Worm (Caenorhabditis elegans): Measurements from ENCODE around the gene fat-7.

fat-7 gene

ce11 chrV:7118796-7119195 is 34.1 kb downstream of the fat-7 start, which contains the start of gene srx-33:
Gene srx-33 (minus strand): TSS chrV:7118896.
- TF ChIP-seq elt-3 (tag; optimal IDR thresholded peaks at IDR 0.05) = no peak
- no peak for TF ChIP-seq ceh-9 (tag; optimal IDR thresholded peaks at IDR 0.05)
- no peak for TF ChIP-seq mml-1 (tag; optimal IDR thresholded peaks at IDR 0.05)
- no peak for TF ChIP-seq elt-1 (tag; optimal IDR thresholded peaks at IDR 0.05)
- TF ChIP-seq nhr-237 (tag; optimal IDR thresholded peaks at IDR 0.05) = no peak
- no peak for TF ChIP-seq ceh-16 (tag; optimal IDR thresholded peaks at IDR 0.05)
- TF ChIP-seq pha-4 (tag; optimal IDR thresholded peaks at IDR 0.05) = no peak

ce11 chrV:7112223-7112622 is 40.7 kb downstream of the fat-7 start:
- no peak for TF ChIP-seq sea-2 (GFP tag; optimal IDR thresholded peaks at IDR 0.05)
- no peak for TF ChIP-seq aly-2 (tag; optimal IDR thresholded peaks at IDR 0.05)
- TF ChIP-seq pha-4 (tag; optimal IDR thresholded peaks at IDR 0.05) = no peak
- TF ChIP-seq ztf-11 (tag; optimal IDR thresholded peaks at IDR 0.05) = no peak
- TF ChIP-seq lsy-12 (tag; optimal IDR thresholded peaks at IDR 0.05) = no peak
- no peak for TF ChIP-seq ceh-16 (tag; optimal IDR thresholded peaks at IDR 0.05)
- no peak for TF ChIP-seq egl-5 (tag; optimal IDR thresholded peaks at IDR 0.05)
- no peak for TF ChIP-seq unc-62 (GFP tag; optimal IDR thresholded peaks at IDR 0.05)
- no peak for TF ChIP-seq egl-27 (tag; optimal IDR thresholded peaks at IDR 0.05)
- TF ChIP-seq mml-1 (tag; optimal IDR thresholded peaks at IDR 0.05) = no peak
- no peak for TF ChIP-seq tbx-2 (tag; optimal IDR thresholded peaks at IDR 0.05)
- no peak for TF ChIP-seq snpc-4 (tag; optimal IDR thresholded peaks at IDR 0.05)
- no peak for TF ChIP-seq R02D3.7 (tag; optimal IDR thresholded peaks at IDR 0.05)
- no peak for TF ChIP-seq nfya-1 (tag; optimal IDR thresholded peaks at IDR 0.05; ENCODE audit: insufficient read depth)
- TF ChIP-seq jun-1 (tag; optimal IDR thresholded peaks at IDR 0.05) = no peak
- no peak for TF ChIP-seq ZK546.5 (tag; optimal IDR thresholded peaks at IDR 0.05)

- TF ChIP-seq skn-1 (tag; optimal IDR thresholded peaks at IDR 0.05) = no peak
- no peak for TF ChIP-seq mdl-1 (tag; optimal IDR thresholded peaks at IDR 0.05)
- no peak for TF ChIP-seq egl-5 (tag; optimal IDR thresholded peaks at IDR 0.05)
- TF ChIP-seq fkh-10 (GFP tag; optimal IDR thresholded peaks at IDR 0.05) = peak; percentile 76
Observed at ce11 chrV:7111276-7111675, 41.7 kb downstream of the fat-7 start.

ce11 chrV:7110370-7110769 is 42.6 kb downstream of the fat-7 start:
- TF ChIP-seq fkh-10 (GFP tag; optimal IDR thresholded peaks at IDR 0.05) = peak; percentile 21
- no peak for TF ChIP-seq R02D3.7 (tag; optimal IDR thresholded peaks at IDR 0.05)

- TF ChIP-seq nhr-67 (tag; optimal IDR thresholded peaks at IDR 0.05) (no peak), unc-39 (tag; optimal IDR thresholded peaks at IDR 0.05) (no peak), mml-1 (tag; optimal IDR thresholded peaks at IDR 0.05) (no peak), nhr-28 (tag; optimal IDR thresholded peaks at IDR 0.05) (no peak), elt-1 (tag; optimal IDR thresholded peaks at IDR 0.05) (no peak), fkh-10 (GFP tag; optimal IDR thresholded peaks at IDR 0.05) (peak; percentile 54), nhr-25 (tag; optimal IDR thresholded peaks at IDR 0.05) (no peak)
Observed at ce11 chrV:7106499-7107152, 46.3 kb downstream of the fat-7 start.

- TF ChIP-seq skn-1 (tag; optimal IDR thresholded peaks at IDR 0.05) = no peak
- TF ChIP-seq egl-5 (tag; optimal IDR thresholded peaks at IDR 0.05) = no peak
- TF ChIP-seq ztf-11 (tag; optimal IDR thresholded peaks at IDR 0.05) = no peak
- no peak for TF ChIP-seq nhr-237 (tag; optimal IDR thresholded peaks at IDR 0.05)
- no peak for TF ChIP-seq nhr-43 (tag; optimal IDR thresholded peaks at IDR 0.05; ENCODE audit: poor library complexity, severe bottlenecking)
- no peak for TF ChIP-seq tbx-2 (tag; optimal IDR thresholded peaks at IDR 0.05)
- TF ChIP-seq egl-27 (tag; optimal IDR thresholded peaks at IDR 0.05) = no peak
- no peak for TF ChIP-seq lsy-12 (tag; optimal IDR thresholded peaks at IDR 0.05)
- no peak for TF ChIP-seq fos-1 (tag; optimal IDR thresholded peaks at IDR 0.05)
- TF ChIP-seq ceh-82 (tag; optimal IDR thresholded peaks at IDR 0.05) = no peak
- TF ChIP-seq mml-1 (tag; optimal IDR thresholded peaks at IDR 0.05) = no peak
Observed at ce11 chrV:7103247-7103646, 49.7 kb downstream of the fat-7 start, which contains the start of gene odr-2. Gene odr-2 (plus strand): TSS chrV:7103547.

Measured in whole organism, L3 larva.